Worm (Caenorhabditis elegans): ENCODE data around the gene dyf-4.
"Not testable (repeated sequence)": the region's sequence is repeated elsewhere in the genome, so short reads cannot be mapped to it uniquely, and the experiment has no call there.

The dyf-4 gene

ce11 chrV:12509922-12510582 is 15.5 kb downstream of the dyf-4 start:
- TF ChIP-seq efl-1 (optimal IDR thresholded peaks at IDR 0.05), result not testable (repeated sequence)
- TF ChIP-seq efl-1 (GFP tag; optimal IDR thresholded peaks at IDR 0.05 in 1 of 2), result peak in 1 of 2 experiments; percentile 80
- peak; percentile 45 for TF ChIP-seq efl-3 (GFP tag; optimal IDR thresholded peaks at IDR 0.05)
- peak; percentile 70 for TF ChIP-seq lir-3 (tag; optimal IDR thresholded peaks at IDR 0.05; ENCODE audit: poor library complexity)
- TF ChIP-seq ceh-8 (GFP tag; optimal IDR thresholded peaks at IDR 0.05), result peak; percentile 59
- peak; percentile 30 for TF ChIP-seq C34B4.2 (tag; optimal IDR thresholded peaks at IDR 0.05)
- peak; percentile 88 for TF ChIP-seq hlh-17 (GFP tag; optimal IDR thresholded peaks at IDR 0.05; ENCODE audit: borderline replicate concordance)
- peak; percentile 76 for TF ChIP-seq rnt-1 (tag; optimal IDR thresholded peaks at IDR 0.05)
- peak; percentile 58 for TF ChIP-seq ceh-63 (GFP tag; optimal IDR thresholded peaks at IDR 0.05)
- peak; percentile 64 for TF ChIP-seq nhr-237 (tag; optimal IDR thresholded peaks at IDR 0.05)

DNA sequence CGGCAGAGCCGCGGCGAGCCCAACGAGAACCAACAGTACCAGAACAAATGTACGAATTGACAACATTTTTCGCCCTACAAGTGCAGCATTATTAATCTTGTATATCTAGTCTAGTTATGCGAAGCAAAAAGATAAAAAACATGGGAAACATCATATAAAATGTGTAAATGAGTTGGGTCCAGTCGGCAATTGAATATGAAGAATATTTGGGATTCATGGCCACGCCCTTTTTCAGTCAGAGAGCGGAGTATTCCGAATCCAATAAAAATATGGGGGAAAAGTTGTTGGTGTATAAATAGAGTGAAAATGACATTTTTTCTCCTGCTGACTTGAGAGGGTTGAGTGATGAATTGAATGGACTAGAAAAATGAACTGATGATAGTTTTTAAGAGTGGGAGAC is 19.4 kb downstream of the dyf-4 start, which contains the start of gene nlp-46:
Gene nlp-46, minus strand, starts transcription at position 101 of the 400 bp plus-strand sequence.
- TF ChIP-seq unc-98 (GFP tag; IDR thresholded peaks at IDR 0.05) (no peak), elt-2 (tag; optimal IDR thresholded peaks at IDR 0.05) (no peak), tlp-1 (tag; optimal IDR thresholded peaks at IDR 0.05) (no peak), hpl-2 (GFP tag; optimal IDR thresholded peaks at IDR 0.05) (no peak), lir-3 (tag; optimal IDR thresholded peaks at IDR 0.05; ENCODE audit: poor library complexity) (no peak), sptf-1 (tag; optimal IDR thresholded peaks at IDR 0.05) (no peak), nhr-84 (tag; optimal IDR thresholded peaks at IDR 0.05) (no peak), lin-15B (tag; optimal IDR thresholded peaks at IDR 0.05) (no peak), irx-1 (tag; optimal IDR thresholded peaks at IDR 0.05) (no peak), fos-1 (tag; optimal IDR thresholded peaks at IDR 0.05) (no peak), efl-3 (GFP tag; optimal IDR thresholded peaks at IDR 0.05) (no peak)

DNA sequence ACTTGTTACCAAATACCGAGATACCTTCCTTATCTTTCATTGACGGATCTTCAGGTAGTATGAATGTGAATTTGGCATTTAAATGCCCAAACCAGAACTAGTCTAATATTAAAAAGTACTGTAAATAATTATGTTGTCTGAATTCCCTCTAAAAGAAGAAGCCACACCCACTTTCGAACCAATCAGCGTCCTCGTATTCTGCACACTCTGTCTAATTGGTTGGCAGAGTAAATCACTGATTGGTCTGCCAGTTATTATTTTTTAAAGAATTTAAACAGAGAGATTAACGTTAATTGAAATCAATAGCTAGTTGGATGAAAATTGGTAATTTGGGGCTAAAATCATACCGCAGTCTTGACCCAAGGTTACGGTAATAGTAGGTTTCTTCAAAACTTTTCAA is 19.8 kb downstream of the dyf-4 start:
- TF ChIP-seq blmp-1 (tag; optimal IDR thresholded peaks at IDR 0.05), result no peak
- no peak for TF ChIP-seq ztf-4 (tag; optimal IDR thresholded peaks at IDR 0.05)
- no peak for TF ChIP-seq unc-130 (tag; optimal IDR thresholded peaks at IDR 0.05)
- TF ChIP-seq dpl-1 (GFP tag; optimal IDR thresholded peaks at IDR 0.05), result no peak
- no peak for TF ChIP-seq lsy-2 (tag; optimal IDR thresholded peaks at IDR 0.05)
- TF ChIP-seq egl-13 (tag; optimal IDR thresholded peaks at IDR 0.05), result no peak
- TF ChIP-seq mef-2 (tag; optimal IDR thresholded peaks at IDR 0.05), result no peak
- no peak for TF ChIP-seq ceh-63 (GFP tag; optimal IDR thresholded peaks at IDR 0.05)
- TF ChIP-seq lin-39 (tag; optimal IDR thresholded peaks at IDR 0.05), result no peak
- no peak for TF ChIP-seq zag-1 (tag; optimal IDR thresholded peaks at IDR 0.05)

ce11 chrV:12503494-12503893 is 22.0 kb downstream of the dyf-4 start, which contains the start of gene T28H10.1:
Gene T28H10.1 (plus strand): TSS chrV:12503794.
- TF ChIP-seq vab-15 (tag; optimal IDR thresholded peaks at IDR 0.05) (no peak), C16A3.4 (tag; optimal IDR thresholded peaks at IDR 0.05) (no peak), ets-5 (GFP tag; IDR thresholded peaks at IDR 0.05) (no peak), grh-1 (GFP tag; IDR thresholded peaks at IDR 0.05) (no peak), sox-4 (tag; optimal IDR thresholded peaks at IDR 0.05) (no peak), unc-30 (tag; optimal IDR thresholded peaks at IDR 0.05) (no peak), nhr-76 (tag; optimal IDR thresholded peaks at IDR 0.05) (no peak), elt-2 (tag; optimal IDR thresholded peaks at IDR 0.05) (no peak), unc-130 (tag; optimal IDR thresholded peaks at IDR 0.05) (no peak), nhr-77 (tag; optimal IDR thresholded peaks at IDR 0.05) (no peak), swsn-7 (tag; optimal IDR thresholded peaks at IDR 0.05) (no peak), lir-3 (tag; optimal IDR thresholded peaks at IDR 0.05; ENCODE audit: poor library complexity) (no peak), tlp-1 (tag; optimal IDR thresholded peaks at IDR 0.05) (no peak), snu-23 (GFP tag; optimal IDR thresholded peaks at IDR 0.05) (no peak), lin-14 (GFP tag; optimal IDR thresholded peaks at IDR 0.05) (no peak), ztf-11 (tag; optimal IDR thresholded peaks at IDR 0.05) (no peak), hpl-2 (GFP tag; optimal IDR thresholded peaks at IDR 0.05) (no peak)
